Worm (Caenorhabditis elegans) whole organism, L4 larva: ENCODE results near the gene F21C10.3.

Source experiments
- F26F4.8 ChIP-seq: fragments of 200-800 bp; sonication (Bioruptor generic); conservative IDR thresholded peaks from 2 replicates; pipeline ENCODE4 v1.3.6; 2022; ENCODE audit warnings: missing genetic modification characterization, missing compliant biosample characterization
- F49E8.2 ChIP-seq: sonication (generic microtip); optimal IDR thresholded peaks from 2 replicates; lab custom pipeline; 2016; ENCODE audit warnings: missing compliant biosample characterization, mild to moderate bottlenecking, missing genetic modification characterization, borderline replicate concordance
- R02D3.7 ChIP-seq: fragments of 150-350 bp; sonication (generic microtip); optimal IDR thresholded peaks from 3 replicates; lab custom pipeline; 2014; ENCODE audit warnings: missing biosample characterization, missing genetic modification characterization
- Y5F2A.4 ChIP-seq: fragments of 200-800 bp; sonication (Bioruptor generic); optimal IDR thresholded peaks from 2 replicates; lab custom pipeline; 2018; ENCODE audit warnings: mild to moderate bottlenecking, missing genetic modification characterization, missing compliant biosample characterization
- aha-1 ChIP-seq: fragments of 150-350 bp; peaks from one replicate; lab custom pipeline; 2014; ENCODE audit warnings: missing biosample characterization, missing genetic modification characterization
- aly-2 ChIP-seq: sonication (generic microtip); optimal IDR thresholded peaks from 2 replicates; lab custom pipeline; 2018; ENCODE audit warnings: missing biosample characterization, missing genetic modification characterization
- ceh-28 ChIP-seq: fragments of 150-350 bp; optimal IDR thresholded peaks from 2 replicates; lab custom pipeline; 2014; ENCODE audit warnings: missing biosample characterization, missing genetic modification reagents, missing genetic modification characterization
- ceh-44 ChIP-seq: fragments of 200-800 bp; sonication (Bioruptor generic); IDR thresholded peaks from 2 replicates; pipeline ENCODE4 v1.3.6; 2022; ENCODE audit warnings: missing genetic modification reagents, missing genetic modification characterization, missing compliant biosample characterization
- ceh-82 ChIP-seq: sonication (generic microtip); optimal IDR thresholded peaks from 2 replicates; lab custom pipeline; 2017; ENCODE audit warnings: missing biosample characterization, missing genetic modification characterization
- daf-12 ChIP-seq: fragments of 150-350 bp; optimal IDR thresholded peaks from 2 replicates; lab custom pipeline; 2014; ENCODE audit warnings: missing biosample characterization, missing genetic modification reagents, missing genetic modification characterization
- fkh-10 ChIP-seq: fragments of 150-350 bp; optimal IDR thresholded peaks from 2 replicates; lab custom pipeline; 2014; ENCODE audit warnings: missing biosample characterization, missing genetic modification reagents, missing genetic modification characterization
- fos-1 ChIP-seq: fragments of 150-350 bp; optimal IDR thresholded peaks from 2 replicates; lab custom pipeline; 2014; ENCODE audit warnings: missing biosample characterization, missing genetic modification characterization
- hif-1 ChIP-seq, 2 experiments: sonication (generic microtip); optimal IDR thresholded peaks; 2 replicates each; lab custom pipeline; 2016 to 2017; ENCODE audit warnings: missing compliant biosample characterization in 2 of 2, missing genetic modification characterization in 2 of 2, missing genetic modification reagents in 2 of 2, missing genotype in 2 of 2, mild to moderate bottlenecking in 1 of 2
- hlh-30 ChIP-seq: sonication (generic microtip); optimal IDR thresholded peaks from 2 replicates; lab custom pipeline; 2017; ENCODE audit warnings: antibody characterized with exemption, mild to moderate bottlenecking, missing genetic modification characterization, missing compliant biosample characterization; ENCODE audit not compliant: insufficient read depth
- jun-1 ChIP-seq: fragments of 150-350 bp; optimal IDR thresholded peaks from 2 replicates; lab custom pipeline; 2014; ENCODE audit warnings: missing biosample characterization, missing genetic modification reagents, missing genetic modification characterization
- lim-7 ChIP-seq: fragments of 200-800 bp; sonication (Bioruptor generic); IDR thresholded peaks from 2 replicates; pipeline ENCODE4 v1.3.6; 2022; ENCODE audit warnings: missing genetic modification characterization, missing compliant biosample characterization
- lin-1 ChIP-seq: fragments of 200-800 bp; sonication (Bioruptor generic); IDR thresholded peaks from 2 replicates; pipeline ENCODE4 v1.3.6; 2022; ENCODE audit warnings: missing genetic modification reagents, missing genetic modification characterization, missing compliant biosample characterization
- lin-38 ChIP-seq: fragments of 200-800 bp; sonication (Bioruptor generic); IDR thresholded peaks from 2 replicates; pipeline ENCODE4 v1.3.6; 2022; ENCODE audit warnings: missing genetic modification reagents, missing genetic modification characterization, missing compliant biosample characterization
- madf-9 ChIP-seq: fragments of 200-800 bp; sonication (Bioruptor generic); conservative IDR thresholded peaks from 2 replicates; pipeline ENCODE4 v1.3.6; 2022; ENCODE audit warnings: missing genetic modification reagents, missing genetic modification characterization, missing compliant biosample characterization
- mdl-1 ChIP-seq, 2 experiments: fragments of 150-350 bp in 1 of 2; sonication (generic microtip) in 1 of 2; optimal IDR thresholded peaks; 2 replicates each; lab custom pipeline; 2014 to 2017; ENCODE audit warnings: missing biosample characterization in 2 of 2, missing genetic modification characterization in 2 of 2
- nhr-102 ChIP-seq: sonication (generic microtip); optimal IDR thresholded peaks from 2 replicates; lab custom pipeline; 2016; ENCODE audit warnings: mild to moderate bottlenecking, missing genetic modification characterization, moderate library complexity, missing compliant biosample characterization
- nhr-48 ChIP-seq: sonication (generic microtip); optimal IDR thresholded peaks from 2 replicates; lab custom pipeline; 2016; ENCODE audit warnings: mild to moderate bottlenecking, missing genetic modification characterization, missing compliant biosample characterization
- nhr-77 ChIP-seq: fragments of 150-350 bp; optimal IDR thresholded peaks from 2 replicates; lab custom pipeline; 2014; ENCODE audit warnings: missing biosample characterization, missing genetic modification characterization
- php-3 ChIP-seq: fragments of 200-800 bp; sonication (Bioruptor generic); IDR thresholded peaks from 2 replicates; pipeline ENCODE4 v1.3.6; 2022; ENCODE audit warnings: missing genetic modification reagents, missing genetic modification characterization, missing compliant biosample characterization
- snpc-4 ChIP-seq: fragments of 150-350 bp; optimal IDR thresholded peaks from 2 replicates; lab custom pipeline; 2014; ENCODE audit warnings: missing biosample characterization, missing genetic modification characterization
- unc-130 ChIP-seq: sonication (generic microtip); optimal IDR thresholded peaks from 2 replicates; lab custom pipeline; 2016; ENCODE audit warnings: missing genetic modification reagents, missing genetic modification characterization, missing compliant biosample characterization
- unc-62 ChIP-seq, 3 experiments: fragments of 150-350 bp in 1 of 3; sonication (generic microtip); optimal IDR thresholded peaks in 2 of 3; peaks in 1 of 3; 1 replicate in 1 of 3; 2 replicates in 2 of 3; lab custom pipeline; 2014 to 2017; ENCODE audit warnings: missing biosample characterization in 3 of 3, missing genetic modification characterization in 3 of 3, missing genetic modification reagents in 3 of 3, missing genotype in 1 of 3
- zfp-3 ChIP-seq: fragments of 200-800 bp; sonication (Bioruptor generic); conservative IDR thresholded peaks from 2 replicates; pipeline ENCODE4 v1.3.6; 2022; ENCODE audit warnings: missing genetic modification reagents, missing genetic modification characterization, missing compliant biosample characterization
- zip-11 ChIP-seq: fragments of 200-800 bp; sonication (Bioruptor generic); IDR thresholded peaks from 2 replicates; pipeline ENCODE4 v1.3.6; 2022; ENCODE audit warnings: missing genetic modification characterization, missing compliant biosample characterization
- ztf-11 ChIP-seq: fragments of 150-350 bp; optimal IDR thresholded peaks from 2 replicates; lab custom pipeline; 2014; ENCODE audit warnings: missing biosample characterization, missing genetic modification characterization

The F21C10.3 gene

ce11 chrV:9111957-9112356, 15.9 kb upstream of the F21C10.3 start:
- TF ChIP-seq unc-62 (GFP tag; optimal IDR thresholded peaks at IDR 0.05 in 1 of 2; lab: Kevin White, UChicago) = peak in 1 of 2 experiments; percentile 73
- no peak for TF ChIP-seq unc-62 (tag; optimal IDR thresholded peaks at IDR 0.05; lab: Kevin White, UChicago)
- TF ChIP-seq hif-1 (tag; optimal IDR thresholded peaks at IDR 0.05; lab: Kevin White, UChicago) = no peak
- TF ChIP-seq php-3 (GFP tag; lab: Robert Waterston, UW) = no peak

- TF ChIP-seq ceh-82 (tag; lab: Kevin White, UChicago) (no peak), nhr-102 (tag; lab: Kevin White, UChicago) (no peak), lin-1 (no peak), nhr-48 (tag; lab: Kevin White, UChicago) (no peak), F26F4.8 (no peak), daf-12 (tag; lab: Kevin White, UChicago) (no peak), Y5F2A.4 (GFP tag; lab: Kevin White, UChicago) (no peak), ceh-44 (GFP tag; lab: Robert Waterston, UW) (no peak), fos-1 (no peak), jun-1 (tag; lab: Kevin White, UChicago) (no peak)
These were observed 15.4 kb upstream of the F21C10.3 start, which contains the start of gene F21C10.7 for ce11 chrV:9112467-9112866. Gene F21C10.7 (plus strand): TSS chrV:9112767.

- TF ChIP-seq mdl-1 (tag; optimal IDR thresholded peaks at IDR 0.05; lab: Kevin White, UChicago) (no peak), F49E8.2 (tag; lab: Kevin White, UChicago) (no peak), aly-2 (tag; lab: Kevin White, UChicago) (no peak), unc-62 (GFP tag; optimal IDR thresholded peaks at IDR 0.05 in 1 of 2; lab: Kevin White, UChicago) (no peak), unc-62 (tag; optimal IDR thresholded peaks at IDR 0.05; lab: Kevin White, UChicago) (no peak), unc-130 (GFP tag; lab: Kevin White, UChicago) (no peak), fkh-10 (GFP tag; lab: Kevin White, UChicago) (no peak), hlh-30 (tag; lab: Kevin White, UChicago) (no peak), F26F4.8 (no peak), lin-38 (no peak), Y5F2A.4 (GFP tag; lab: Kevin White, UChicago) (no peak)
These were observed 5.9 kb upstream of the F21C10.3 start, which contains the start of gene F21C10.13 for ce11 chrV:9122004-9122403. Gene F21C10.13 (plus strand): TSS chrV:9122304.

ce11 chrV:9123186-9123585, 4.7 kb upstream of the F21C10.3 start, which contains the start of gene F21C10.11:
Gene F21C10.11 (plus strand): TSS chrV:9123486.
- TF ChIP-seq lim-7 (GFP tag; lab: Robert Waterston, UW) (no peak), nhr-77 (tag; lab: Kevin White, UChicago) (no peak), aha-1 (tag; lab: Kevin White, UChicago) (peak; percentile 76)
- TF ChIP-seq, all 104 proteins: peak for 1

ce11 chrV:9124180-9124579, 3.7 kb upstream of the F21C10.3 start, which contains the start of gene F21C10.6:
Gene F21C10.6 (plus strand): TSS chrV:9124480.
- TF ChIP-seq zfp-3 (GFP tag; lab: Robert Waterston, UW) (no peak), zip-11 (no peak), hif-1 (tag; optimal IDR thresholded peaks at IDR 0.05; lab: Kevin White, UChicago) (no peak), ceh-28 (no peak), R02D3.7 (tag; lab: Kevin White, UChicago) (no peak), snpc-4 (no peak), ztf-11 (tag; lab: Kevin White, UChicago) (no peak)

- TF ChIP-seq madf-9 = no peak
These were observed 2.5 kb upstream of the F21C10.3 start, which contains the start of gene F21C10.5 for ce11 chrV:9125345-9125744. Gene F21C10.5 (plus strand): TSS chrV:9125645.
